Fruit fly (Drosophila melanogaster): ENCODE measurements around the gene ORMDL.
A peak's percentile ranks its signal among the peaks of the same experiment; 100 is the strongest.

Gene ORMDL

DNA sequence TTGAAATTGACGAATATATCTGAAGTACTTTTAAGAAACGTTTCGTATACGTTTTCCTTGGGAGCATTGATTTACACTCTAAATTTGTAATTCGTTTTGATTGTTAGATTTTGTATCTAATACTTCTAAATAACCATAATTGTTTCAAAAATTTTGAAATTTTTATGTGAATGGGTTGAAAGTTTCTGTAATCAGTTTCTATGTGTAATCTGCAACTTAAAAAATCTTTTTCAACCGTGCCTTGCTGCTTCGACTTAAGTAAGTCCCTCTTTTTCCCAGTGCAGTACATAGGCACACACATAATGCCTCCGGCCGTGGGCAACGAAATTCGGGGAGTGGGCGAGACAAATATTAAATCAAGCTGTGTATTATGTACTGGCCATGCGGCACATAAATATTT is 49.7 kb upstream of the ORMDL start (continued):
- peak; percentile 0 for TF ChIP-seq CG8388 (GFP tag; optimal IDR thresholded peaks at IDR 0.05)
- no peak for TF ChIP-seq CG13624 (GFP tag; optimal IDR thresholded peaks at IDR 0.05)
- no peak for TF ChIP-seq D19A (tag; optimal IDR thresholded peaks at IDR 0.05)
- TF ChIP-seq CG18619 (GFP tag; optimal IDR thresholded peaks at IDR 0.05): no peak
- no peak for TF ChIP-seq nerfin-1 (tag; optimal IDR thresholded peaks at IDR 0.05)
- TF ChIP-seq CG11696 (GFP tag; IDR thresholded peaks at IDR 0.05): no peak
- TF ChIP-seq gce (GFP tag; IDR thresholded peaks at IDR 0.05): no peak
- TF ChIP-seq CG4404 (GFP tag; IDR thresholded peaks at IDR 0.05): peak; percentile 8; the same call in 1 of the 2 replicates
- TF ChIP-seq CG4820 (GFP tag; optimal IDR thresholded peaks at IDR 0.05): peak; percentile 6
- TF ChIP-seq inv (GFP tag; IDR thresholded peaks at IDR 0.05; ENCODE audit: partially characterized antibody): no peak
- no peak for TF ChIP-seq CG11695 (GFP tag; IDR thresholded peaks at IDR 0.05)
- no peak for TF ChIP-seq CG10366 (GFP tag; IDR thresholded peaks at IDR 0.05)
- TF ChIP-seq CG31388 (GFP tag; optimal IDR thresholded peaks at IDR 0.05): no peak
- TF ChIP-seq eve (GFP tag; optimal IDR thresholded peaks at IDR 0.05): peak in 1 of 2 experiments; percentile 49
- TF ChIP-seq CG4854 (GFP tag; optimal IDR thresholded peaks at IDR 0.05): no peak
- no peak for TF ChIP-seq lab (GFP tag; optimal IDR thresholded peaks at IDR 0.05)
- TF ChIP-seq CG11723 (GFP tag; optimal IDR thresholded peaks at IDR 0.05): no peak
- no peak for TF ChIP-seq CG31441 (GFP tag; IDR thresholded peaks at IDR 0.05)
- no peak for TF ChIP-seq Neu2 (GFP tag; optimal IDR thresholded peaks at IDR 0.05; ENCODE audit: borderline replicate concordance)
- TF ChIP-seq chn (GFP tag; optimal IDR thresholded peaks at IDR 0.05): peak; percentile 8
- no peak for TF ChIP-seq CG14860 (GFP tag; IDR thresholded peaks at IDR 0.05; ENCODE audit: partially characterized antibody)
- no peak for TF ChIP-seq fd3F (GFP tag; optimal IDR thresholded peaks at IDR 0.05)
- TF ChIP-seq Xrp1 (GFP tag; IDR thresholded peaks at IDR 0.05): peak; percentile 38; the same call in 1 of the 2 replicates
- peak; percentile 0 for TF ChIP-seq CG18764 (GFP tag; optimal IDR thresholded peaks at IDR 0.05)
- TF ChIP-seq CG6765 (GFP tag; optimal IDR thresholded peaks at IDR 0.05): no peak
- no peak for TF ChIP-seq HmgD (GFP tag; optimal IDR thresholded peaks at IDR 0.05)
- no peak for TF ChIP-seq twi (tag; optimal IDR thresholded peaks at IDR 0.05)
- 0 out of 2 replicates have a peak, but pooled peaks have one; percentile 12 for TF ChIP-seq CG14667 (GFP tag; IDR thresholded peaks at IDR 0.05)
- no peak for TF ChIP-seq CG18476 (GFP tag; optimal IDR thresholded peaks at IDR 0.05)
- no peak for TF ChIP-seq Lim3 (GFP tag; IDR thresholded peaks at IDR 0.05)
- peak in 1 of 3 experiments; percentile 53 for TF ChIP-seq lola (GFP tag; optimal IDR thresholded peaks at IDR 0.05)
- peak; percentile 1 for TF ChIP-seq phol (tag; optimal IDR thresholded peaks at IDR 0.05)
- no peak for TF ChIP-seq jumu (GFP tag; optimal IDR thresholded peaks at IDR 0.05)
- no peak for TF ChIP-seq H2.0 (GFP tag; IDR thresholded peaks at IDR 0.05)
- no peak for TF ChIP-seq Usf (GFP tag; optimal IDR thresholded peaks at IDR 0.05)
- TF ChIP-seq Drgx (GFP tag; IDR thresholded peaks at IDR 0.05): no peak
- peak; percentile 40 for TF ChIP-seq gem (tag; optimal IDR thresholded peaks at IDR 0.05)
- peak; percentile 19 for TF ChIP-seq CG1602 (GFP tag; optimal IDR thresholded peaks at IDR 0.05)
- TF ChIP-seq sens-2 (GFP tag; IDR thresholded peaks at IDR 0.05): no peak
- TF ChIP-seq gt (GFP tag; IDR thresholded peaks at IDR 0.05): no peak
- peak; percentile 25 for TF ChIP-seq CG33213 (GFP tag; optimal IDR thresholded peaks at IDR 0.05)
- no peak for TF ChIP-seq CG3726 (GFP tag; IDR thresholded peaks at IDR 0.05)
- TF ChIP-seq ara (GFP tag; IDR thresholded peaks at IDR 0.05): peak; percentile 34; the same call in 1 of the 2 replicates
- no peak for TF ChIP-seq CG2678 (tag; optimal IDR thresholded peaks at IDR 0.05)
- peak; percentile 38 for TF ChIP-seq CG9727 (GFP tag; optimal IDR thresholded peaks at IDR 0.05)
- no peak for TF ChIP-seq sob (GFP tag; IDR thresholded peaks at IDR 0.05)
- peak; percentile 26 for TF ChIP-seq Oli (tag; optimal IDR thresholded peaks at IDR 0.05)
- no peak for TF ChIP-seq CG34224 (GFP tag; IDR thresholded peaks at IDR 0.05; ENCODE audit: partially characterized antibody)
- TF ChIP-seq CG15601 (tag; optimal IDR thresholded peaks at IDR 0.05): no peak
- TF ChIP-seq zf30C (GFP tag; optimal IDR thresholded peaks at IDR 0.05): peak; percentile 52
- TF ChIP-seq CG7271 (tag; optimal IDR thresholded peaks at IDR 0.05): no peak

Measured in whole organism, embryonic.